Worm (Caenorhabditis elegans) whole organism, midembryonic: ENCODE measurements around the gene str-96.
"Not testable (repeated sequence)": the region's sequence is repeated elsewhere in the genome, so short reads cannot be mapped to it uniquely, and the experiment has no call there.

Source experiments
- T22C8.4 ChIP-seq: fragments of 200-800 bp; sonication (Bioruptor generic); IDR thresholded peaks from 2 replicates; pipeline ENCODE4 v1.3.6; 2022; ENCODE audit warnings: missing genetic modification characterization, missing compliant biosample characterization
- cog-1 ChIP-seq: sonication (generic microtip); optimal IDR thresholded peaks from 2 replicates; lab custom pipeline; 2016; ENCODE audit warnings: missing genetic modification characterization, missing compliant biosample characterization
- flt-1 ChIP-seq: fragments of 200-800 bp; sonication (Bioruptor generic); IDR thresholded peaks from 2 replicates; pipeline ENCODE4 v1.3.6; 2022; ENCODE audit warnings: missing genetic modification characterization, missing compliant biosample characterization
- klf-2 ChIP-seq: fragments of 200-800 bp; sonication (Bioruptor generic); conservative IDR thresholded peaks from 2 replicates; pipeline ENCODE4 v1.3.6; 2022; ENCODE audit warnings: missing genetic modification reagents, missing genetic modification characterization, missing compliant biosample characterization
- med-1 ChIP-seq: sonication (generic microtip); optimal IDR thresholded peaks from 2 replicates; lab custom pipeline; 2017; ENCODE audit warnings: missing genetic modification characterization, mild to moderate bottlenecking, missing compliant biosample characterization, antibody characterized with exemption, missing genetic modification reagents; ENCODE audit not compliant: insufficient read depth
- ref-1 ChIP-seq: fragments of 200-800 bp; sonication (Bioruptor generic); conservative IDR thresholded peaks from 2 replicates; pipeline ENCODE4 v1.3.6; 2022; ENCODE audit warnings: missing genetic modification reagents, missing genetic modification characterization, missing compliant biosample characterization
- tab-1 ChIP-seq: fragments of 200-800 bp; sonication (Bioruptor generic); IDR thresholded peaks from 2 replicates; pipeline ENCODE4 v1.3.6; 2022; ENCODE audit warnings: missing genetic modification characterization, missing compliant biosample characterization
- ztf-23 ChIP-seq: fragments of 200-800 bp; sonication (Bioruptor generic); IDR thresholded peaks from 2 replicates; pipeline ENCODE4 v1.3.6; 2022; ENCODE audit warnings: missing genetic modification reagents, missing genetic modification characterization, missing compliant biosample characterization
- ztf-29 ChIP-seq: fragments of 200-800 bp; sonication (Bioruptor generic); IDR thresholded peaks from 2 replicates; pipeline ENCODE4 v1.3.6; 2022; ENCODE audit warnings: missing genetic modification reagents, missing genetic modification characterization, missing compliant biosample characterization

The str-96 gene

DNA sequence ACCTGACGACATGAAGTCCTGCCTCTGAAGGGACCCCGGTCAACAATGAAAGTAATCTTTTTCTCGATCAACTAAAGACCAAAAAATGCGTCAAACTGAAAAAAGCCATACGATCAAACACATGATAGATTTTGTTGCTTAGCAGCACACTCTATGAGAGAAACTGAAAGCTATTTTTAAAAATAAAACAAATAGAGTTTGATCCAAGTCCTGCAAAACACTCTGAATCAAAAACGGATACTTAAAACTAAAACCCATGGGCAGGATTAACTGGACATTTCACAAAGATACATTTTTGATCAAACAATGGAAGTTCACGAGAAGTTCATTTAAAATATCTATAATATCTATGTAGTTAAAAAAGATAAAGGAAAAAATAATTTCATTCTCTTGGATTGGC is 26.4 kb downstream of the str-96 start, which contains the start of gene T10H4.13:
Gene T10H4.13 (minus strand): TSS at position 101 of the 400 bp plus-strand sequence.
- TF ChIP-seq ref-1 (GFP tag; lab: Robert Waterston, UW), result no peak
- TF ChIP-seq med-1 (GFP tag; lab: Kevin White, UChicago), result no peak
- TF ChIP-seq klf-2 (GFP tag; lab: Robert Waterston, UW), result no peak
- TF ChIP-seq ztf-29 (GFP tag; lab: Robert Waterston, UW), result no peak
- TF ChIP-seq flt-1 (GFP tag; lab: Robert Waterston, UW), result no peak

DNA sequence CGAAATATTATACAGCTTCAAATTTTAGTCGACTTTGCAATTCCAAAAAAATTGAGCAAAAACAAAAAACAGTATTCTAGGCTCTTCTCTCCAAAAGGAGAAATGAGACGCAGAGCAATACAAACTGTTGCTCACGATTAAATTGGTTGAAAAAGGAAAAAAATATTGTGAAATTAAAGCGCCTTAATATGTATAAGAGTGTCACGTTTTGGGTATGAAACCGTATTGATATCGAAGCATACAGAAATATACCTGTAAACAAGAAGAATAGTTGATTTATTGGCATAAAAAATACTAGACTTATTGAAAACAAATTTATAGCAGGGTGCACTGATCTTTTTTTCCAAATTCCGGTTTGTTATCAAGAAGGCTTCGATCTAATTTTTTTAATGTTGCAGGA is 28.0 kb downstream of the str-96 start, which contains the start of gene M01B2.13:
Gene M01B2.13 (minus strand): TSS at position 101 of the 400 bp plus-strand sequence.
- no peak for TF ChIP-seq ztf-29 (GFP tag; lab: Robert Waterston, UW)
- TF ChIP-seq klf-2 (GFP tag; lab: Robert Waterston, UW), result no peak
- TF ChIP-seq tab-1, result no peak
- no peak for TF ChIP-seq ztf-23 (GFP tag; lab: Robert Waterston, UW)
- no peak for TF ChIP-seq ref-1 (GFP tag; lab: Robert Waterston, UW)
- no peak for TF ChIP-seq T22C8.4
- no peak for TF ChIP-seq flt-1 (GFP tag; lab: Robert Waterston, UW)

DNA sequence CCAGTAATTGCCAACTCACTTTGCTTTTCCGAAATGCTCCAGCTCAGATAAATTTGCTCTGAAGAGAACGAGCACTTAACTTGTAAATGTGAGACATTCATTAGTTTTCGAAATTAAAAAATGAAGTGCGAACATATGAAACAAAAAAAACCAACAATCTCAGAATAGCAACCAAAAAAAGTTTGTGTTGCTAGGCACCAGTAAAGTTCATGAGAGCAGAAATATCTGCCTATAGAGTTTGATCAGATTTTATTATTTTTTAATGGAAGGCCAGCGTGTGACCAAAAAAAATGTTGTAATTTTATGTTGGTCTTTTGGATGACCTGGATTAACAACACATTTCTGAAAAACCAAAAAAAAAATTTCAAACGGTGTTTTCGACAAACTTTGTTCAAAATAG is 29.6 kb downstream of the str-96 start, which contains the start of gene M01B2.12:
Gene M01B2.12 (minus strand): TSS at position 101 of the 400 bp plus-strand sequence.
- no peak for TF ChIP-seq flt-1 (GFP tag; lab: Robert Waterston, UW)
- TF ChIP-seq tab-1, result no peak
- no peak for TF ChIP-seq ztf-29 (GFP tag; lab: Robert Waterston, UW)
- no peak for TF ChIP-seq klf-2 (GFP tag; lab: Robert Waterston, UW)
- no peak for TF ChIP-seq med-1 (GFP tag; lab: Kevin White, UChicago)
- no peak for TF ChIP-seq cog-1 (tag; lab: Kevin White, UChicago)
- no peak for TF ChIP-seq ztf-23 (GFP tag; lab: Robert Waterston, UW)
- no peak for TF ChIP-seq T22C8.4
- TF ChIP-seq ref-1 (GFP tag; lab: Robert Waterston, UW), result no peak

DNA sequence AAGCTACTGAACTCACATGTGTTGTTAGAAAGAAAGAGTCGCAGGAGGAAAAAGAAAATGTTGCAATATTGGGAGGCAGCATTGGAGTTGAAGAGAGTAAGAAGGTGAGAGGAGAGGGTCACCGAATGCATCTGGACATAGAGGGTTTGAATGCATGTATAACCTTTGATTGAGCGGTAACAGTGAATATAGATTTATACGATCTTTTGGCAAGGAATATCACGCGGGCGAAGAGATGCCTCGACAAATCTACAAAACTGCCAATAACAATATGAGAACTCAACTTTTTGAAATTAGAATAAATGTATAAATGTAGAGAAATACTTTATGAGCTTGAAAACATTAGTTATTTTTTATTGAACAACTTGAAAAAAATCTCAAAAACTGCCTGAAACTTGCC is 31.4 kb downstream of the str-96 start, which contains the start of gene M01B2.10:
Gene M01B2.10 (minus strand): TSS at position 101 of the 400 bp plus-strand sequence.
- TF ChIP-seq T22C8.4; ztf-23 (GFP tag; lab: Robert Waterston, UW); flt-1 (GFP tag; lab: Robert Waterston, UW): not testable (repeated sequence)

DNA sequence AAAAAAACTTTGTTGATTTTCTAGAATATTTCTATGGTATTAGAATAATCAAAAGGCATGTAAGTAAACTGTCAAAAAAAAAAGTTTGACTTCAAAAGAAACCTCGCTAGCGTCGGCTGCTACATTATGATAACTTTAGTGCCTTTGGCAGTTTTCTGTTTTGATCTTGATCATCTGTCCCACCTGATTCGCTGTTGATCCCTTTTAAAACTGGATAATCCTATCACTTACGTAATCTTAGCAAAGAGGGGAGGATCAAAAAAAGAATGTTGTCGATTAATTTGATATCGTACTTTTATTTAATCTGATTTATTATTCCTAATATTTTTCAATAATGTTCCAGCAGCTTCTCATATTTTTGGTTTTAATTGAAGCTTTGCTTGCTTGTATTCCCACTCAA is 33.9 kb downstream of the str-96 start, which contains the start of gene M01B2.8:
Gene M01B2.8 (plus strand): TSS at position 301 of the 400 bp plus-strand sequence.
- TF ChIP-seq klf-2 (GFP tag; lab: Robert Waterston, UW), result no peak
- TF ChIP-seq ztf-23 (GFP tag; lab: Robert Waterston, UW), result no peak
- no peak for TF ChIP-seq cog-1 (tag; lab: Kevin White, UChicago)
- no peak for TF ChIP-seq tab-1
- no peak for TF ChIP-seq flt-1 (GFP tag; lab: Robert Waterston, UW)
- no peak for TF ChIP-seq ztf-29 (GFP tag; lab: Robert Waterston, UW)
- no peak for TF ChIP-seq T22C8.4
- TF ChIP-seq med-1 (GFP tag; lab: Kevin White, UChicago), result no peak
- no peak for TF ChIP-seq ref-1 (GFP tag; lab: Robert Waterston, UW)

DNA sequence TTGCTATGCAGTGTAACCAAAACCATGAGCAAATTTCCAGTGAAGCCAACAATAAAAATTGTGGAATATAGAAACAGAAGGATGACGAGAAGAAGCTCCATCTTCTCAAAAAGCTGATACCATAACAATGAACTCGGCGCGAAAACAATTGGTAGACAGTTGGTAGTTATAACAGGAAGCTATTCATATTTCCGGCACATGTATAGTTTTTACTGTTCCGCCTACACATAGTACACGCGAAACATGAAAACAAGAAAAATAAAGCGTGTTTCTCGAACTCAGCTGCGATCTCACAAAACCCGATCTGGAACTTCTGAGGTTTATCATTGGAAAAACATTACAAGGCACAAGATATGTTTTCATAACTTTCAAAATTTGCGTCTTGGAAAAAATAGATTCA is 34.7 kb downstream of the str-96 start, which contains the start of gene srsx-37:
Gene srsx-37 (minus strand): TSS at position 101 of the 400 bp plus-strand sequence.
- no peak for TF ChIP-seq ref-1 (GFP tag; lab: Robert Waterston, UW)
- TF ChIP-seq ztf-23 (GFP tag; lab: Robert Waterston, UW), result no peak
- TF ChIP-seq tab-1, result no peak
- TF ChIP-seq T22C8.4, result no peak
- no peak for TF ChIP-seq med-1 (GFP tag; lab: Kevin White, UChicago)
- TF ChIP-seq flt-1 (GFP tag; lab: Robert Waterston, UW), result no peak
- no peak for TF ChIP-seq ztf-29 (GFP tag; lab: Robert Waterston, UW)
- TF ChIP-seq cog-1 (tag; lab: Kevin White, UChicago), result no peak
- TF ChIP-seq klf-2 (GFP tag; lab: Robert Waterston, UW), result no peak

DNA sequence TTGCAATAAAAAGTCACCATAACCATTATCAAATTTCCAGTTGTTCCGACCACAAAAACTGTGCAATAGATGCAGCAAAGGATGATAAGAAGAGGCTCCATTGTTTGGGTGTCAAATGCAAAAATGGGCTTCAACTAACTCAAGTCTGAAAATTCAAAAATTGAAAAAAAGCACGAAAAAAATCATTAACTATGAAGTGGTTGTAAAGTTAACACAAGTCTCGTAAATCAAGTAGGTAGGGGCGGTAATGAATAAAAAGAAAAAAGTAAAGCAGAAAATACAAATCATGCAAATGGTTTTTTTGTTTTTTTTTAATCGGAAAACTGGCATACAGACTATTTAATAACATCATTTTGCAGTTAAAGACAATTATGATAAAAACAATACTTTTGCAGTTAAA is 37.1 kb downstream of the str-96 start, which contains the start of gene srsx-39:
Gene srsx-39 (minus strand): TSS at position 101 of the 400 bp plus-strand sequence.
- TF ChIP-seq med-1 (GFP tag; lab: Kevin White, UChicago); flt-1 (GFP tag; lab: Robert Waterston, UW); ztf-23 (GFP tag; lab: Robert Waterston, UW): not testable (repeated sequence)

DNA sequence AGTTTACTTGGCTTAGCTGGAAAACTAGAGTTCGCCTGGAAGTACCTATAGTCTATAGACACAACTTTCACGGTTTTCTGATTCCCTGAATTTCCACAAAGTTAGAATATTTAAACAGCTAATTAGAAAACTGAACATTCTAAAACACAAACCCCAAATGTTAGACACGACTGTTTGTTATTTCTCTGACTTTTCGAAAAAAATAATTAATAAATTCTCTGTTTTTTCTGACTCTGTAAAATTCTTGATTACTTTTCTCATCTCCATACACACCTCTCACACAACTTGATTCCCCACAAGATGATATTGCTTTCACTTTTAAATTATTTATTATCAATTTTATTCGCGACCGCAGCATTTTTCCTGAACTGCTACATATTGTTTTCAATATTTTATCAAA is 40.2 kb downstream of the str-96 start, which contains the start of gene srbc-75:
Gene srbc-75 (plus strand): TSS at position 301 of the 400 bp plus-strand sequence.
- TF ChIP-seq T22C8.4, result no peak
- no peak for TF ChIP-seq flt-1 (GFP tag; lab: Robert Waterston, UW)
- no peak for TF ChIP-seq klf-2 (GFP tag; lab: Robert Waterston, UW)
- TF ChIP-seq cog-1 (tag; lab: Kevin White, UChicago), result no peak
- no peak for TF ChIP-seq tab-1
- no peak for TF ChIP-seq med-1 (GFP tag; lab: Kevin White, UChicago)
- TF ChIP-seq ref-1 (GFP tag; lab: Robert Waterston, UW), result no peak
- no peak for TF ChIP-seq ztf-29 (GFP tag; lab: Robert Waterston, UW)

DNA sequence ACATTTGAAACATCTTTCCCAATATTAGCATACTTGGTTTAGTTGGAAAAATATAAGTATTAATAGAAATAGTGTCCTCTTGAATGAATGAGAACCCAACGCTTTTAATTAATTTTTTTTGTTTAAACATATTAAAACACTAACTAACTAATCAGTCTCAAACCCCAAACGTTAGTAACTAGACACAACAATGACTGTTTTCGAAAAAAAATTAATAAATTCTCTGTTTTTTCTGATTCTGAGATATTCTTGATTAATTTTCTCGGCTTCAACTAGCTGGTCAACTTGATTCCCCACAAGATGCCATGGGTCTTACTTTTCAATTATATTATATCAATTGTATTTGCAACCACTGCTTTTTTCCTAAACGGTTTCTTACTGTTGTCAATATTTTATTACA is 41.7 kb downstream of the str-96 start, which contains the start of gene srbc-76:
Gene srbc-76 (plus strand): TSS at position 301 of the 400 bp plus-strand sequence.
- TF ChIP-seq tab-1 (no peak), T22C8.4 (no peak), flt-1 (GFP tag; lab: Robert Waterston, UW) (no peak)

DNA sequence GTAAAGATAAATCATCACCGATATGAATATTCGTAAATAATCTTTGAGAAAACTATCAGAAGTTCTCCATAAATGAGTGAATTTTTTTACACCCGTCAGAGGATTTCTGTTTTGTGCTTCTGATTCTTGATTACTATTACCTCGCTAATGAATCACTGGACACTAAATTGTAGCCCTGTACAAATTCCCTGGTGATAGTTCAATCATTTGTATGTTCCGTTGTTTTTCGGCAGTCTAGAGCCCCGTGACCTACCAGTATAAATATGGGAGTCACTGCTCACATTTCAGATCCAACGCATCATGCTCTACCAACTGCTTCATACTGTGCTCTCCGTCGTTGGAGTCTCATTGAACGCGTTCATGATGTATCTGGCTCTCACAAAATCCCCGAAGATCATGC is 43.5 kb downstream of the str-96 start, which contains the start of gene srd-28:
Gene srd-28 (plus strand): TSS at position 301 of the 400 bp plus-strand sequence.
- TF ChIP-seq tab-1; T22C8.4; ztf-23 (GFP tag; lab: Robert Waterston, UW): not testable (repeated sequence)
